Fruit fly (Drosophila melanogaster): Measurements from ENCODE around the gene CG10713.

Gene CG10713

DNA sequence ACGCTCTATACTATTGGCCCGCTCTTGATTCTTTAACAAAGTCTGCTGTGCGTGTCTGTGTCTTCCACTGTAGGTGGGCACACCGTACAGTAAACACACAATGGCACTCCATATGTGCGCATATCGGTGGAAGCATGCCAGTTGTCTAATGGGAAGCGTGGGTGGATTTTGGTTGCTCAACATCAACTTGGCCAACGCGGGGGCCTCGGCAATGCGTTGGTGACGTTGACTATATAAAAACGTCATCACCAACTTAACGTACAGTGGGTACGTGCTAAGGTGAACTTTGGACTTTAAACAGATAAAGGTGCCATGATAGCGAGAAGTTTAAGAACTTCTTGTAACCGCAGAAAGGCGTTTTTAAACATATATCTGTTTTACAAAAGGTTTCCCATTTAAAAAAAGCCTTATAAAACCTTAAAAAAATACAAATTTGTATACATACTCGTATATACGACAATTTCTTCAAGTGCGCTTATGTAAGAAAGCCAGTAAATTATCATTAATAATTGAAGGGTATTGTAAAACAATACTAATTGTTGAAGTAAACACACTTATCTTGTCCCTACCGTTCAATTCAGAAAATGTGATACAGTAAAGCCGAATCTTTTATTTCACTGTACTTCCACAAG lies 44.7 kb upstream of the CG10713 start (continued):
- TF ChIP-seq CG32532 (GFP tag; IDR thresholded peaks at IDR 0.05) (peak; percentile 52; the same call in 1 of the 2 replicates), en (GFP tag; optimal IDR thresholded peaks at IDR 0.05) (no peak), hkb (optimal IDR thresholded peaks at IDR 0.05) (no peak), hkb (GFP tag; IDR thresholded peaks at IDR 0.05) (peak; percentile 59), maf-S (GFP tag; optimal IDR thresholded peaks at IDR 0.05) (no peak), CG10267 (tag; optimal IDR thresholded peaks at IDR 0.05) (peak; percentile 14), CG14667 (GFP tag; IDR thresholded peaks at IDR 0.05) (no peak), mirr (GFP tag; optimal IDR thresholded peaks at IDR 0.05) (no peak), CG11504 (tag; optimal IDR thresholded peaks at IDR 0.05) (peak; percentile 75), stc (GFP tag; IDR thresholded peaks at IDR 0.05) (no peak), CG9437 (GFP tag; optimal IDR thresholded peaks at IDR 0.05) (peak; percentile 20), Side (GFP tag; optimal IDR thresholded peaks at IDR 0.05) (no peak), pzg (GFP tag; optimal IDR thresholded peaks at IDR 0.05) (no peak), zf30C (GFP tag; optimal IDR thresholded peaks at IDR 0.05) (no peak), lov (optimal IDR thresholded peaks at IDR 0.05) (no peak), lov (GFP tag; IDR thresholded peaks at IDR 0.05) (no peak), br (optimal IDR thresholded peaks at IDR 0.05) (no peak), p53 (GFP tag; optimal IDR thresholded peaks at IDR 0.05) (no peak), Usf (GFP tag; optimal IDR thresholded peaks at IDR 0.05) (no peak), CG3163 (GFP tag; optimal IDR thresholded peaks at IDR 0.05) (no peak), grn (GFP tag; optimal IDR thresholded peaks at IDR 0.05) (no peak), lmd (GFP tag; IDR thresholded peaks at IDR 0.05) (peak; percentile 65), Eip74EF (GFP tag; optimal IDR thresholded peaks at IDR 0.05) (no peak), CG8388 (GFP tag; optimal IDR thresholded peaks at IDR 0.05) (no peak), CG9797 (GFP tag; optimal IDR thresholded peaks at IDR 0.05) (no peak), zfh1 (GFP tag; IDR thresholded peaks at IDR 0.05) (no peak), CG4854 (GFP tag; optimal IDR thresholded peaks at IDR 0.05) (peak; percentile 23), CG18011 (GFP tag; optimal IDR thresholded peaks at IDR 0.05) (peak; percentile 44), peb (GFP tag; IDR thresholded peaks at IDR 0.05) (no peak), MBD-R2 (GFP tag; IDR thresholded peaks at IDR 0.05) (no peak), ro (GFP tag; IDR thresholded peaks at IDR 0.05) (no peak), ham (GFP tag; IDR thresholded peaks at IDR 0.05) (no peak), NC2β (GFP tag; optimal IDR thresholded peaks at IDR 0.05) (no peak), caup (GFP tag; optimal IDR thresholded peaks at IDR 0.05; ENCODE audit: severe bottlenecking) (peak; percentile 52), lbe (GFP tag; optimal IDR thresholded peaks at IDR 0.05) (no peak), NFAT (GFP tag; IDR thresholded peaks at IDR 0.05) (no peak), CG34422 (GFP tag; IDR thresholded peaks at IDR 0.05) (peak; percentile 31; the same call in 1 of the 3 replicates), CTCF (GFP tag; optimal IDR thresholded peaks at IDR 0.05) (no peak), CG11247 (GFP tag; IDR thresholded peaks at IDR 0.05) (peak; percentile 37; the same call in 1 of the 2 replicates), CG31441 (GFP tag; IDR thresholded peaks at IDR 0.05) (peak; percentile 60; the same call in 1 of the 2 replicates), CG15601 (tag; optimal IDR thresholded peaks at IDR 0.05) (no peak), CG43689 (GFP tag; IDR thresholded peaks at IDR 0.05) (no peak), gsb-n (tag; optimal IDR thresholded peaks at IDR 0.05) (no peak), CG1603 (tag; optimal IDR thresholded peaks at IDR 0.05) (no peak), CG30431 (GFP tag; optimal IDR thresholded peaks at IDR 0.05) (no peak), Drgx (GFP tag; IDR thresholded peaks at IDR 0.05) (no peak), CG15514 (GFP tag; optimal IDR thresholded peaks at IDR 0.05) (peak; percentile 40), CG31365 (tag; optimal IDR thresholded peaks at IDR 0.05) (no peak), sens (GFP tag) (peak; percentile 88), hth (optimal IDR thresholded peaks at IDR 0.05) (no peak), pan (optimal IDR thresholded peaks at IDR 0.05) (no peak), pan (GFP tag; optimal IDR thresholded peaks at IDR 0.05 in 1 of 2, IDR thresholded peaks at IDR 0.05 in 1 of 2) (peak in 1 of 2 experiments; percentile 62), CG12942 (GFP tag; optimal IDR thresholded peaks at IDR 0.05) (no peak)
